Worm (Caenorhabditis elegans) whole organism, L2 larva: ENCODE results near the gene unc-82.

Source experiments
- ZK546.5 ChIP-seq: sonication (generic microtip); optimal IDR thresholded peaks from 2 replicates; lab custom pipeline; 2017; ENCODE audit warnings: missing biosample characterization, missing genetic modification characterization
- aly-2 ChIP-seq: fragments of 150-350 bp; optimal IDR thresholded peaks from 2 replicates; lab custom pipeline; 2014; ENCODE audit warnings: missing biosample characterization, missing genetic modification characterization
- blmp-1 ChIP-seq: sonication (generic microtip); optimal IDR thresholded peaks from 2 replicates; lab custom pipeline; 2017; ENCODE audit warnings: missing genetic modification characterization, mild to moderate bottlenecking, missing compliant biosample characterization, antibody characterized with exemption, moderate library complexity; ENCODE audit not compliant: insufficient read depth
- egl-27 ChIP-seq: sonication (generic microtip); optimal IDR thresholded peaks from 3 replicates; lab custom pipeline; 2017; ENCODE audit warnings: missing biosample characterization, missing genetic modification reagents, missing genetic modification characterization
- elt-1 ChIP-seq: fragments of 150-350 bp; optimal IDR thresholded peaks from 2 replicates; lab custom pipeline; 2014; ENCODE audit warnings: missing biosample characterization, missing genetic modification characterization
- elt-3 ChIP-seq: sonication (generic microtip); optimal IDR thresholded peaks from 2 replicates; lab custom pipeline; 2017; ENCODE audit warnings: missing biosample characterization, missing genetic modification characterization
- lin-13 ChIP-seq: fragments of 150-350 bp; optimal IDR thresholded peaks from 2 replicates; lab custom pipeline; 2014; ENCODE audit warnings: missing biosample characterization, missing genetic modification reagents, missing genetic modification characterization
- lin-39 ChIP-seq: fragments of 150-350 bp; optimal IDR thresholded peaks from 2 replicates; lab custom pipeline; 2014; ENCODE audit warnings: missing biosample characterization, missing genetic modification reagents, missing genetic modification characterization
- mab-5 ChIP-seq: fragments of 150-350 bp; optimal IDR thresholded peaks from 2 replicates; lab custom pipeline; 2014; ENCODE audit warnings: missing biosample characterization, missing genetic modification characterization
- mbf-1 ChIP-seq: sonication (generic microtip); optimal IDR thresholded peaks from 2 replicates; lab custom pipeline; 2017; ENCODE audit warnings: missing biosample characterization, missing genetic modification characterization
- nhr-12 ChIP-seq: fragments of 150-350 bp; optimal IDR thresholded peaks from 2 replicates; lab custom pipeline; 2014; ENCODE audit warnings: missing biosample characterization, missing genetic modification characterization
- nhr-237 ChIP-seq: fragments of 150-350 bp; optimal IDR thresholded peaks from 2 replicates; lab custom pipeline; 2014; ENCODE audit warnings: missing biosample characterization, missing genetic modification characterization
- nhr-25 ChIP-seq: fragments of 150-350 bp; sonication (generic microtip); optimal IDR thresholded peaks from 3 replicates; lab custom pipeline; 2014; ENCODE audit warnings: missing biosample characterization, missing genetic modification characterization
- nhr-6 ChIP-seq: fragments of 150-350 bp; optimal IDR thresholded peaks from 2 replicates; lab custom pipeline; 2014; ENCODE audit warnings: missing biosample characterization, missing genetic modification characterization

DNA sequence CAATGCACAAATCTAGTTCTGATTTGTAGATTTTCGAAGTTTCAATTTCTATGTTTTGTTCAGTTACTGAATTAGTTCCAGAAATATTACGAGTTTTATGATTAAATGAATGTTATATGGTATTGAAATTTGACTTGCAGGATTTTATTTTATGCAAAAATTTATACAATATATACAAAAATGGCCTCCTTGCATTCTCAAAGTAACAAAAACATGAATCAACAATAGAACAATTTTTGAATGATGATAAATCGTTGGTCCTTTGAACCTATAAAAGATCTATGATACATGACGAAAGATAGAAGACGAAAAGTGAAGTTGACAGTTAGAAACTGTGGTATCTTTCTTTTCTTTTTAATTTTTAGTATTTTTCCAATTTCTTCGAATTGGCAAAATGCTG lies 47.8 kb upstream of the unc-82 start, which contains the start of gene T12B3.2:
- no peak for TF ChIP-seq mab-5 (tag; lab: Kevin White, UChicago)
- TF ChIP-seq blmp-1 (tag; lab: Kevin White, UChicago), result no peak
- TF ChIP-seq nhr-237 (tag; lab: Kevin White, UChicago), result no peak
- no peak for TF ChIP-seq mbf-1 (tag; lab: Kevin White, UChicago)
- TF ChIP-seq egl-27 (tag; lab: Kevin White, UChicago), result no peak
- TF ChIP-seq nhr-25 (tag; lab: Kevin White, UChicago), result no peak
- TF ChIP-seq elt-1 (tag; lab: Kevin White, UChicago), result no peak
- no peak for TF ChIP-seq aly-2 (tag; lab: Kevin White, UChicago)
- no peak for TF ChIP-seq elt-3 (tag; lab: Kevin White, UChicago)
- TF ChIP-seq ZK546.5 (tag; lab: Kevin White, UChicago), result no peak
- no peak for TF ChIP-seq nhr-6 (tag; lab: Kevin White, UChicago)
- TF ChIP-seq lin-39 (tag; lab: Kevin White, UChicago), result no peak
- TF ChIP-seq lin-13 (GFP tag; lab: Kevin White, UChicago), result no peak
- TF ChIP-seq nhr-12 (tag; lab: Kevin White, UChicago), result no peak
